Fruit fly (Drosophila melanogaster) Kc167 (cell line): Measurements from ENCODE around the gene CG8006.

Source experiments
- Myc ChIP-seq: fragments of >200 bp; optimal IDR thresholded peaks from 2 replicates; lab custom pipeline; 2017; ENCODE audit warnings: missing external identifiers
- Sin3A ChIP-seq: fragments of >200 bp; optimal IDR thresholded peaks from 2 replicates; lab custom pipeline; 2018; ENCODE audit warnings: missing external identifiers
- h ChIP-seq: fragments of >200 bp; optimal IDR thresholded peaks from 3 replicates; lab custom pipeline; 2018; ENCODE audit warnings: missing external identifiers
- insv ChIP-seq: fragments of >200 bp; optimal IDR thresholded peaks from 3 replicates; lab custom pipeline; 2018; ENCODE audit warnings: missing external identifiers
- psq ChIP-seq: fragments of >200 bp; optimal IDR thresholded peaks from 2 replicates; lab custom pipeline; 2017; ENCODE audit warnings: missing external identifiers
- ttk ChIP-seq: sonication (Bioruptor generic); optimal IDR thresholded peaks from 2 replicates; lab custom pipeline; 2017; ENCODE audit warnings: missing external identifiers

Gene CG8006

DNA sequence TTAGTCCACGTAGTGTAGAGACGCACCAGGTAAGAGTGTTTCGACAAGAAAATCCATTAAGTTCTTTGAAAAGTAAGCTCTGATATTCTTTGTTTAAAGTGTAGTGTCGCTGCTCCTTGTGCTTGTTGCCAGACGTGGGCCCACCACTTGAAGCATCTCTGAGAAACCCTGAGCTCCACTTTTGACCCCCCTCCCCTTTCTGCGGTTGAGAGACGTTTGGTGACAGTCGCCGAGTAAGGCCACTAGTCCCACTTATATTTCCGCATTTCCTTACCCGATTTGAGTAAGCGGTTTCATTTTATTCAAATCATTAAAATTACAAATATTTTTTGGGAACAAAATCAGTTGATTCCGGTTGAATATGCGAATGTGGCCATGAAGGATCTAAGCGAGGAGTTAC lies at the start of gene CG8006:
CG8006 (plus strand) TSS at position 301 of the 400 bp plus-strand sequence.
- TF ChIP-seq ttk (lab: Kevin White, UChicago): no peak
- no peak for TF ChIP-seq Myc (lab: Kevin White, UChicago)
- TF ChIP-seq Sin3A (lab: Kevin White, UChicago): no peak
- TF ChIP-seq psq: no peak
- TF ChIP-seq insv (lab: Kevin White, UChicago): no peak
- TF ChIP-seq h: no peak

DNA sequence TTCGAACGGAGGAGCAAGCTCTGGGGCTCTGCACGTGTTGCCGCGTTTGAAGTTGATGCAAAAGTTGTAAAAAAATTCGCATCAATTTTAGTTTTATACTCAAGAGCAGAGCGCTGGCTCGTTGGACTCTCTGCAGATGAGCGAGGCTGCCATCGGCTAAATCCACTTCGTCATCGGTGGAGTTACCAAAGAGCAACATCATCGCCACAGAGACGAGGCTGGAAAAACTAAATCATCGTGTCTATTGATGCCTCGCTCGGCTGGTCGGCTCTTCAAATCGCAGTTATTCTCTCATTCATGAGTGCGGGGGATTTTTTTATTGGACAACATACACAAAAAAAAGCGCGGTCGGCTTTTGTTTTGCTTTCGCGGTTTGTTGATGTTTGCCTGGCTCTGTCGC lies 46.3 kb upstream of the CG8006 start, which contains the start of gene CG13675:
CG13675 (minus strand) TSS at position 83 of the 400 bp plus-strand sequence.
- no peak for TF ChIP-seq Myc (lab: Kevin White, UChicago)
- TF ChIP-seq ttk (lab: Kevin White, UChicago): no peak
- TF ChIP-seq h: no peak
- no peak for TF ChIP-seq Sin3A (lab: Kevin White, UChicago)
- no peak for TF ChIP-seq psq
- TF ChIP-seq insv (lab: Kevin White, UChicago): no peak

dm6 chr3L:8175818-8176217 lies 35.9 kb upstream of the CG8006 start, which contains the start of gene RecQ4:
TSS of gene RecQ4 (minus strand) at chr3L:8175978.
- TF ChIP-seq insv (lab: Kevin White, UChicago) (no peak), Sin3A (lab: Kevin White, UChicago) (no peak), ttk (lab: Kevin White, UChicago) (no peak), psq (no peak), h (no peak), Myc (lab: Kevin White, UChicago) (no peak)

- no peak for TF ChIP-seq h
- TF ChIP-seq insv (lab: Kevin White, UChicago): no peak
- TF ChIP-seq ttk (lab: Kevin White, UChicago): no peak
- no peak for TF ChIP-seq psq
- TF ChIP-seq Sin3A (lab: Kevin White, UChicago): no peak
- TF ChIP-seq Myc (lab: Kevin White, UChicago): no peak
Observed at dm6 chr3L:8177795-8178564, 33.7 kb upstream of the CG8006 start, which contains the start of gene Nmt. TSS of gene Nmt (minus strand) at chr3L:8178429.

dm6 chr3L:8180464-8181137 lies 31.1 kb upstream of the CG8006 start, which contains the start of the genes mthl7 and Uxs:
TSS of gene mthl7 (minus strand) at chr3L:8180514.
TSS of gene Uxs (plus strand) at chr3L:8180923.
- TF ChIP-seq h: no peak

DNA sequence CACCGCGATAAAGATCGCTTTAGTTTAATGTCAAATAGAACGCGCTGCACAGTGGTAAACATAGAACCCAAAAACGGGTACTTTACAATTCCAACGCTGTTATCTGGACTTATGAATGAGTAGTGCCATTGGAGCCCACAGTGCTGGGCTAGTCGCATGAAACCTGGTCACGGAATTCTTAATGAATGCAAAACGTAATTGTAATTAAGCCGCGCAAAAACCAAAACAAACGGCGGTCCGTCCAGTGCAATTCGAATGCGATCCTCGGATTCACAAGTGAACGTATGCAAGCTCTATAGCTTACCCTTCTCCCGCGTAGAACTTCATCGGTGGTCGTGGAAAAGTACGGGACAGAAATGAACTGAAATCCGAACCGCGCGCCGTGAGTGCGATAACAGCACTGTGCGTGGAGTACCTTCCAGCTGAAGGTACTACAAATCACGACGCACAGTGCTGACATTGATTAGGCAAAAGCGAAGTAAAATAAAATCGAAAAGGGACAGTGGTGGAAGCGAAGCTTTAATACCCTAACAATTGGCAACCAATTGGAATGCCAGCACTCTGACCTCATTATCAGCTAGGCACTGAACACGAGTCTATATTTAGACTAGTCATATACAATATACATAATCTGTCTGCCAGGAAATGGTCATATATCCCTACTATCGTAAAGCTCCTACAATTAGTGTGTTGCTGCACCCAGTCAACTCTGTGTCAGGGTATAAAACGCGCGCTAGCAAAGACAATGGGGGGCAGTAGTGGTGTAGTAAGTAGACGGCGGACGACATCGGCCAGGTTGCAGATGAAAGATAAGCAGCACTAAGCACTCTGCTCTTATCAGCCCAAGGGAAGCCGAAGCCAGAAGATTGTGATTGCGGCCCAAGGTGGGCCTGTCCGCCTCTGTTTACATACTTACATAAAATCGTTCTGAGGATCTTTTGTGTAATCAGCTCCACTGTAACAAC lies 26.1 kb upstream of the CG8006 start:
- TF ChIP-seq insv (lab: Kevin White, UChicago) (no peak), psq (no peak), ttk (lab: Kevin White, UChicago) (no peak), Myc (lab: Kevin White, UChicago) (no peak), Sin3A (lab: Kevin White, UChicago) (no peak), h (no peak)

dm6 chr3L:8186627-8187396 lies 24.9 kb upstream of the CG8006 start, which contains the start of the genes ERR and Atg18a:
TSS of gene ERR (minus strand) at chr3L:8186671.
TSS of gene Atg18a (plus strand) at chr3L:8186857.
- TF ChIP-seq insv (lab: Kevin White, UChicago) (no peak), Myc (lab: Kevin White, UChicago) (no peak), ttk (lab: Kevin White, UChicago) (no peak), h (no peak), psq (no peak), Sin3A (lab: Kevin White, UChicago) (no peak)

DNA sequence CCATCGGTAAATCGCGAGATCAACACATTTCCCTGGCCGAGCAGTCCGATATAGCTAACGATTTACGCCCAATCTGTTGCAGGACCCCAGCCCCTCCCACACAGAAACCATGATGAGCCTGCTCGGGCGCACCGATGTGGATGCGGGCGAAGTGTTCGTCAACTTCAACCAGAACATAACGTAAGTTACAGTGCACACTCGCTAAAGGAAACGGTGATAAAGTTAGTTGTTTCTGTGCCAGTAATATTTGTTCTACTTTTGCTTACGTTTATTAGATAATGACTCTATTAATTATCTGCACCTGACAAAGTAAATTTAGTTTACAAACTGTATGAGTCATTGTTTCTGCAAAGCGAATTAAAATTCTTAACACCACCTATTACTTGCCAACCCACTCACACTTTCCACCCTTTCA lies 24.3 kb upstream of the CG8006 start:
- TF ChIP-seq Sin3A (lab: Kevin White, UChicago) (no peak), psq (no peak), insv (lab: Kevin White, UChicago) (no peak), ttk (lab: Kevin White, UChicago) (no peak), Myc (lab: Kevin White, UChicago) (no peak), h (no peak)

DNA sequence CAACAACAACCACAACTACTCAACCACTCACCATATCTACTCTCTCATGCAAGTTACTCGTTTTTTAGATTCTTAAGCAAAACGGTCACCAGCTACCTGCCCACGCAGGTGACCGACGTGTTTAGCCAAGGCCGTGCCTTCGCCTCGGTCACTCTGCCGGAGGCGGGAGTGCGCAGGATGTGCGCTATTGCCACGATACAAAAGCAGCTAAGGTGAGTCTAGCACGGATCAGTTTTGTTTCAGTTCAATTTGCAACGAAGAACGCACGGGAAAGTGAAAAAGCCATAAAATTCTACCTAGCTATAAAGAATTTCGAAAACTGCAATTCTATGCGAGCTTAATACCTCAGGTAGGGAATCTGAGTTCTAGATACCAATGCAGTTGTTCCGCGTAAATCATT lies 22.5 kb upstream of the CG8006 start:
- TF ChIP-seq psq (no peak), h (no peak), insv (lab: Kevin White, UChicago) (no peak), Myc (lab: Kevin White, UChicago) (no peak), ttk (lab: Kevin White, UChicago) (no peak), Sin3A (lab: Kevin White, UChicago) (no peak)

- no peak for TF ChIP-seq Sin3A (lab: Kevin White, UChicago)
Observed at dm6 chr3L:8191042-8191613, 20.6 kb upstream of the CG8006 start, which contains the start of gene MED24. TSS of gene MED24 (plus strand) at chr3L:8191270.
